Fruit fly (Drosophila melanogaster): Measurements from ENCODE around the gene CG9109.

The CG9109 gene

DNA sequence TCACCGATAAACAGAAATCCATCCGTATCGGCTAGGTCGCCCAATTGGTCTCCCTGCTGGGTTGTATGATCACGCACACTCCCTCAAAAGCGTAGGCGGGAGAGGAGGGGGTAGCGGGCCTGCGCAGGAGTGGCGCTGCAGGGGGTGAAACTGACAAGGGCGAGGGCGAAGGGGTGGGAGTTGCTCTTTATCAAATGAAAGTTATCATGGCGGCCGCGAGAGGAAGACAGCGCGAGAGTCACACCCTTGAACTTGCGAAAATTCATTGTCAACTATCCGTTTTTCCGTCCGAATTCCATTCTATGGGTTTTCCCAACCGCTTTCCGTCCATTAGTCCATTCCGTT is 55.2 kb downstream of the CG9109 start (continued):
- TF ChIP-seq zfh2 (GFP tag; optimal IDR thresholded peaks at IDR 0.05) (no peak), lbe (GFP tag; optimal IDR thresholded peaks at IDR 0.05) (no peak), CG17186 (GFP tag; optimal IDR thresholded peaks at IDR 0.05) (no peak), fd64A (GFP tag; optimal IDR thresholded peaks at IDR 0.05) (no peak), vnd (GFP tag; IDR thresholded peaks at IDR 0.05; ENCODE audit: partially characterized antibody) (no peak), ftz-f1 (GFP tag; optimal IDR thresholded peaks at IDR 0.05) (no peak), grn (GFP tag; optimal IDR thresholded peaks at IDR 0.05) (peak; percentile 49), NC2β (GFP tag; optimal IDR thresholded peaks at IDR 0.05) (no peak), pfk (GFP tag; optimal IDR thresholded peaks at IDR 0.05) (no peak), CG14050 (GFP tag; IDR thresholded peaks at IDR 0.05) (no peak), CG3726 (GFP tag; IDR thresholded peaks at IDR 0.05) (no peak), ci (GFP tag; IDR thresholded peaks at IDR 0.05) (no peak), CG10979 (tag; optimal IDR thresholded peaks at IDR 0.05) (no peak), CG31365 (tag; optimal IDR thresholded peaks at IDR 0.05) (no peak), jumu (GFP tag; optimal IDR thresholded peaks at IDR 0.05) (no peak), Max (GFP tag; optimal IDR thresholded peaks at IDR 0.05) (no peak)

- TF ChIP-seq CG5180 (GFP tag; optimal IDR thresholded peaks at IDR 0.05) (no peak), Nf-YC (tag; optimal IDR thresholded peaks at IDR 0.05) (peak; percentile 12), insv (GFP tag; optimal IDR thresholded peaks at IDR 0.05) (peak in 1 of 2 experiments; percentile 85), CG18476 (GFP tag; optimal IDR thresholded peaks at IDR 0.05) (no peak), chn (GFP tag; optimal IDR thresholded peaks at IDR 0.05) (peak; percentile 55), kni (GFP tag; optimal IDR thresholded peaks at IDR 0.05) (peak; percentile 79), Deaf1 (tag; optimal IDR thresholded peaks at IDR 0.05) (peak; percentile 58), HLHmδ (GFP tag; optimal IDR thresholded peaks at IDR 0.05) (peak; percentile 45), CG14710 (tag; optimal IDR thresholded peaks at IDR 0.05) (peak; percentile 22), Six4 (GFP tag; optimal IDR thresholded peaks at IDR 0.05) (peak; percentile 12), nom (GFP tag; optimal IDR thresholded peaks at IDR 0.05) (peak; percentile 30), CG15514 (GFP tag; optimal IDR thresholded peaks at IDR 0.05) (peak; percentile 11), corto (GFP tag; optimal IDR thresholded peaks at IDR 0.05) (peak; percentile 21), ap (GFP tag; IDR thresholded peaks at IDR 0.05) (no peak), Trl (optimal IDR thresholded peaks at IDR 0.05) (peak in 1 of 2 experiments; percentile 21), Trl (GFP tag; optimal IDR thresholded peaks at IDR 0.05) (no peak), Med (GFP tag) (peak; percentile 62), knrl (GFP tag; IDR thresholded peaks at IDR 0.05; ENCODE audit: partially characterized antibody) (no peak), cg (GFP tag; optimal IDR thresholded peaks at IDR 0.05) (peak; percentile 22), Hey (tag; optimal IDR thresholded peaks at IDR 0.05) (peak; percentile 2), CG2875 (GFP tag; optimal IDR thresholded peaks at IDR 0.05) (peak; percentile 0), CG10267 (tag; optimal IDR thresholded peaks at IDR 0.05) (peak; percentile 85), CG10543 (GFP tag; optimal IDR thresholded peaks at IDR 0.05) (peak; percentile 13), CG8478 (optimal IDR thresholded peaks at IDR 0.05) (peak; percentile 34), Fer1 (GFP tag; optimal IDR thresholded peaks at IDR 0.05) (peak; percentile 35), tll (GFP tag; optimal IDR thresholded peaks at IDR 0.05) (peak in 1 of 2 experiments; percentile 4), CG15479 (GFP tag; optimal IDR thresholded peaks at IDR 0.05) (peak; percentile 94), CG18599 (GFP tag; optimal IDR thresholded peaks at IDR 0.05) (peak; percentile 23), Max (GFP tag; optimal IDR thresholded peaks at IDR 0.05) (peak; percentile 13), stwl (tag; optimal IDR thresholded peaks at IDR 0.05) (peak; percentile 2), sens (GFP tag) (peak; percentile 56), CG3065 (GFP tag; optimal IDR thresholded peaks at IDR 0.05) (no peak), grn (GFP tag; optimal IDR thresholded peaks at IDR 0.05) (peak; percentile 94), so (GFP tag; IDR thresholded peaks at IDR 0.05) (no peak), phol (tag; optimal IDR thresholded peaks at IDR 0.05) (no peak)
Measured at dm6 chr2L:5978333-5979054, 55.7 kb downstream of the CG9109 start.
